Worm (Caenorhabditis elegans): ENCODE measurements around the gene Y46G5A.39.

The Y46G5A.39 gene

ce11 chrII:12738284-12739201, 15.1 kb downstream of the Y46G5A.39 start, which contains the start of gene pisy-1 (continued):
- TF ChIP-seq unc-86 (tag; optimal IDR thresholded peaks at IDR 0.05) (no peak), ceh-82 (tag; optimal IDR thresholded peaks at IDR 0.05) (peak; percentile 27 to 64 (median 38)), nhr-19 (GFP tag; conservative IDR thresholded peaks at IDR 0.05) (no peak; the same call in 1 of the 2 replicates), C34B4.2 (tag; optimal IDR thresholded peaks at IDR 0.05) (no peak), vab-15 (tag; optimal IDR thresholded peaks at IDR 0.05) (peak; percentile 53), xbp-1 (tag; optimal IDR thresholded peaks at IDR 0.05) (peak; percentile 60), sox-4 (tag; optimal IDR thresholded peaks at IDR 0.05) (no peak), nhr-237 (tag; optimal IDR thresholded peaks at IDR 0.05) (no peak), lin-13 (GFP tag; optimal IDR thresholded peaks at IDR 0.05) (peak; percentile 32), tbx-2 (tag; optimal IDR thresholded peaks at IDR 0.05) (peak; percentile 45), snpc-4 (tag; optimal IDR thresholded peaks at IDR 0.05) (peak; percentile 53), grh-1 (GFP tag; IDR thresholded peaks at IDR 0.05) (no peak), swsn-7 (tag; optimal IDR thresholded peaks at IDR 0.05) (peak; percentile 21), egl-13 (tag; optimal IDR thresholded peaks at IDR 0.05) (no peak), fkh-10 (GFP tag; optimal IDR thresholded peaks at IDR 0.05) (no peak), nhr-20 (tag; optimal IDR thresholded peaks at IDR 0.05) (peak; percentile 14), dsc-1 (tag; optimal IDR thresholded peaks at IDR 0.05) (peak; percentile 9)

- no peak for TF ChIP-seq unc-62 (GFP tag; optimal IDR thresholded peaks at IDR 0.05)
- TF ChIP-seq dpl-1 (GFP tag; optimal IDR thresholded peaks at IDR 0.05), result no peak
- no peak for TF ChIP-seq jun-1 (tag; optimal IDR thresholded peaks at IDR 0.05)
Measured at ce11 chrII:12736579-12736978, 17.0 kb downstream of the Y46G5A.39 start, which contains the start of gene snrp-200. snrp-200 (minus strand) TSS chrII:12736910.

ce11 chrII:12729952-12730351, 23.7 kb downstream of the Y46G5A.39 start:
- TF ChIP-seq unc-98 (GFP tag; IDR thresholded peaks at IDR 0.05), result no peak

ce11 chrII:12728608-12729007, 25.0 kb downstream of the Y46G5A.39 start:
- no peak for TF ChIP-seq nhr-11 (tag; optimal IDR thresholded peaks at IDR 0.05)
- TF ChIP-seq dsc-1 (tag; optimal IDR thresholded peaks at IDR 0.05), result no peak
- no peak for TF ChIP-seq swsn-7 (tag; optimal IDR thresholded peaks at IDR 0.05)
- no peak for TF ChIP-seq nhr-237 (tag; optimal IDR thresholded peaks at IDR 0.05)
- no peak for TF ChIP-seq vab-15 (tag; optimal IDR thresholded peaks at IDR 0.05)
- no peak for TF ChIP-seq nhr-19 (GFP tag; conservative IDR thresholded peaks at IDR 0.05)
- no peak for TF ChIP-seq nhr-76 (tag; optimal IDR thresholded peaks at IDR 0.05)
- TF ChIP-seq egl-27 (tag; optimal IDR thresholded peaks at IDR 0.05), result no peak
- TF ChIP-seq lsy-2 (tag; optimal IDR thresholded peaks at IDR 0.05), result no peak
- no peak for TF ChIP-seq nhr-47 (tag; optimal IDR thresholded peaks at IDR 0.05)
- no peak for TF ChIP-seq zag-1 (tag; optimal IDR thresholded peaks at IDR 0.05)
- no peak for TF ChIP-seq ets-5 (GFP tag; IDR thresholded peaks at IDR 0.05)
- TF ChIP-seq hlh-17 (GFP tag; optimal IDR thresholded peaks at IDR 0.05; ENCODE audit: borderline replicate concordance), result no peak
- no peak for TF ChIP-seq sox-4 (tag; optimal IDR thresholded peaks at IDR 0.05)

- TF ChIP-seq efl-1 (optimal IDR thresholded peaks at IDR 0.05) (no peak), efl-1 (GFP tag; optimal IDR thresholded peaks at IDR 0.05 in 1 of 2) (peak in 1 of 2 experiments; percentile 16), nhr-84 (tag; optimal IDR thresholded peaks at IDR 0.05) (no peak), unc-62 (GFP tag; optimal IDR thresholded peaks at IDR 0.05) (no peak), fkh-8 (tag; optimal IDR thresholded peaks at IDR 0.05) (no peak)
Measured at ce11 chrII:12727871-12728270, 25.8 kb downstream of the Y46G5A.39 start.

Measured in whole organism, L1 larva.